ENCODE assay signal across 1 fruit fly cellular context in genomic region chrX:14332243-14332642, dm6.
TF ChIP-seq lines count a peak whose summit lies in the region.

No protein-coding gene starts in this region.

TF ChIP-seq in whole organism, embryonic, 481 proteins besides CTCF, POLR2A, EP300 and RAD21 (continued from another document):
- 0 out of 3 replicates have a peak, but pooled peaks have one; percentile 33 for TF ChIP-seq row (GFP tag; IDR thresholded peaks at IDR 0.05; lab: Robert Waterston, UW)
- peak; percentile 38; the same call in 1 of the 2 replicates for TF ChIP-seq slbo (GFP tag; IDR thresholded peaks at IDR 0.05; lab: Robert Waterston, UW)
- TF ChIP-seq CG17359 (tag; optimal IDR thresholded peaks at IDR 0.05; lab: Kevin White, UChicago) = peak; percentile 28
- TF ChIP-seq Sox102F (GFP tag; optimal IDR thresholded peaks at IDR 0.05; lab: Kevin White, UChicago) = peak; percentile 27
- TF ChIP-seq Hr51 (GFP tag; optimal IDR thresholded peaks at IDR 0.05; lab: Kevin White, UChicago) = peak in 1 of 2 experiments; percentile 5
- TF ChIP-seq CG13424 (tag; optimal IDR thresholded peaks at IDR 0.05; lab: Kevin White, UChicago) = peak; percentile 15
- TF ChIP-seq CG18599 (GFP tag; optimal IDR thresholded peaks at IDR 0.05; lab: Kevin White, UChicago) = peak; percentile 38
- TF ChIP-seq CG32767 (GFP tag; IDR thresholded peaks at IDR 0.05; lab: Robert Waterston, UW) = no peak
- TF ChIP-seq CG1603 (tag; optimal IDR thresholded peaks at IDR 0.05; lab: Kevin White, UChicago) = peak; percentile 49
- no peak for TF ChIP-seq CG8944 (GFP tag; optimal IDR thresholded peaks at IDR 0.05; lab: Kevin White, UChicago)
- peak; percentile 62 for TF ChIP-seq Ets65A (GFP tag; lab: Kevin White, UChicago)
- TF ChIP-seq ci (GFP tag; IDR thresholded peaks at IDR 0.05; lab: Robert Waterston, UW) = 0 out of 3 replicates have a peak, but pooled peaks have one; percentile 24
- no peak for TF ChIP-seq bcd (GFP tag; optimal IDR thresholded peaks at IDR 0.05; lab: Kevin White, UChicago)
- TF ChIP-seq CG12769 (tag; optimal IDR thresholded peaks at IDR 0.05; lab: Kevin White, UChicago) = peak; percentile 38
- peak; percentile 33 for TF ChIP-seq CG7839 (tag; optimal IDR thresholded peaks at IDR 0.05; lab: Kevin White, UChicago)
- TF ChIP-seq CG2678 (tag; optimal IDR thresholded peaks at IDR 0.05; lab: Kevin White, UChicago) = peak; percentile 38
- TF ChIP-seq dysf (GFP tag; IDR thresholded peaks at IDR 0.05; lab: Robert Waterston, UW) = 0 out of 3 replicates have a peak, but pooled peaks have one; percentile 28
- no peak for TF ChIP-seq nmo (GFP tag; optimal IDR thresholded peaks at IDR 0.05; lab: Kevin White, UChicago)
- TF ChIP-seq lab (GFP tag; optimal IDR thresholded peaks at IDR 0.05; lab: Kevin White, UChicago) = peak; percentile 40
- TF ChIP-seq CG10462 (GFP tag; optimal IDR thresholded peaks at IDR 0.05; lab: Kevin White, UChicago) = no peak
- peak; percentile 1 for TF ChIP-seq Xbp1 (GFP tag; optimal IDR thresholded peaks at IDR 0.05; lab: Kevin White, UChicago)
- TF ChIP-seq CG14441 (GFP tag; IDR thresholded peaks at IDR 0.05; lab: Robert Waterston, UW) = 0 out of 2 replicates have a peak, but pooled peaks have one; percentile 11
